Worm (Caenorhabditis elegans) whole organism, L3 larva: ENCODE results near the gene gei-3.

ENCODE experiments used
- ceh-82 ChIP-seq: fragments of 150-350 bp; optimal IDR thresholded peaks from 2 replicates; lab custom pipeline; 2014; ENCODE audit warnings: missing biosample characterization, missing genetic modification characterization
- fkh-10 ChIP-seq: sonication (generic microtip); optimal IDR thresholded peaks from 2 replicates; lab custom pipeline; 2017; ENCODE audit warnings: missing biosample characterization, missing genetic modification reagents, missing genetic modification characterization
- jun-1 ChIP-seq: fragments of 150-350 bp; optimal IDR thresholded peaks from 2 replicates; lab custom pipeline; 2014; ENCODE audit warnings: missing biosample characterization, missing genetic modification reagents, missing genetic modification characterization
- lin-39 ChIP-seq: fragments of 150-350 bp; optimal IDR thresholded peaks from 2 replicates; lab custom pipeline; 2018; ENCODE audit warnings: missing biosample characterization, missing genetic modification reagents, missing genetic modification characterization
- pha-4 ChIP-seq: fragments of 150-350 bp; optimal IDR thresholded peaks from 2 replicates; lab custom pipeline; 2014; ENCODE audit warnings: missing biosample characterization, missing genetic modification reagents, missing genetic modification characterization
- zag-1 ChIP-seq: fragments of 150-350 bp; optimal IDR thresholded peaks from 2 replicates; lab custom pipeline; 2014; ENCODE audit warnings: missing biosample characterization, missing genetic modification characterization

DNA sequence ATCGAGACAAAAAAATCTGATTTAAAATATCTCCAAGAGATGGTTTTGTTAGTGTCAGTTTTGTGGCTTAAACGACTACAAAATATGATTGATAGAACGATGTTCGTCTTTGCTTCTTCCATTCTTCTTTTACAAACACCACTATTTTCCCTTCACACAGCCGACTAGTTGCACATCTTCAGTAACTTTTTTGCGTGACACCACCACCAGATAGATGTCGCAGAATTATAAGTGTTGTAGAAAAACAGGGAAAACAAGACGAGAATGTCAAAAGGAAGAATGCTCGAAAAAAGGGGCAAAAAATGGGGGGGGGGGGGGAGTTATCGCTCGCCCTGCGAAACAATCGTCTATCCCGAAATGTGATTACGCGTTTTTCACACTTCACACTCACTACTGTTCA is 13.3 kb upstream of the gei-3 start:
- TF ChIP-seq lin-39 (no peak), zag-1 (tag; lab: Kevin White, UChicago) (no peak), pha-4 (tag; lab: Kevin White, UChicago) (no peak), fkh-10 (no peak), ceh-82 (tag; lab: Kevin White, UChicago) (no peak), jun-1 (tag; lab: Kevin White, UChicago) (no peak)
